Fruit fly (Drosophila melanogaster) ovary, adult (tissue): ENCODE measurements around the gene CG15927.

Source experiments
- CG17801 ChIP-seq: fragments of 200-800 bp; optimal IDR thresholded peaks from 2 replicates; lab custom pipeline; 2019; ENCODE audit warnings: missing biosample characterization, mild to moderate bottlenecking, missing genetic modification characterization, moderate library complexity; ENCODE audit not compliant: partially characterized antibody

CG15927 gene

DNA sequence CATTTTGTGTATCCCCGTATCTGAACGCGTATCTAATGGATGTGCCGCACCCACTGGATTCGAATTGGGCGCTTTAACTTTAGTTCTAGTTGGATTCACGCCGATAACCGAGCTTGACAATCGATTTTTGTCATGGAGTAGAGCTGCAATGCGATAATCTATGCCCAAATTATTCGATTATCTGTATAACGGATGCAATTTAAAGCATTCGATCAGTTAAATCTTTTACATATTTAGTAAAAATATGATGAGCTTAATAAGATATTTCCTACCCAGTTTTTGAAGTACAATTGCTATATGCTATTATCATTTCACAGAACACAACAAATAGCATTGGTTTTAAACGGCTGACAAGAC lies 12.7 kb downstream of the CG15927 start:
- TF ChIP-seq CG17801 (GFP tag; lab: Kevin White, UChicago): no peak

DNA sequence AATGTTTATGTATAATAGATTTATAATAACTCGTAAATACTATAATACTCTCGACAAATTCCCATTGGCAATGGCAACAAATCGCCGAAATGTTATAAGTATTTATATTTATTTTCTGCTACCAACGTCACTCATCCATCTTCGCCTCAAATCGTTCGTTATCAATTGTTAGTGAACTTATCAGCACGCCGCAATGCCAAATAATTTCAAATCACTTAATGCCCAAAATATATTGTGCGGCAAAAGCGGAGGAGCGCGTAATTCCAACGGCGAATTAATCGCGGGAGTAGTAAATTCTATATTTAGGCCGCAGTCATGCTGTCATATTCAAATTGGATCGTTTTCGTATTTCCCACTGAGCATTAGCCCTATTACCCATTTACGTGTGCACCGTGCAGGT lies 14.6 kb downstream of the CG15927 start:
- no peak for TF ChIP-seq CG17801 (GFP tag; lab: Kevin White, UChicago)

DNA sequence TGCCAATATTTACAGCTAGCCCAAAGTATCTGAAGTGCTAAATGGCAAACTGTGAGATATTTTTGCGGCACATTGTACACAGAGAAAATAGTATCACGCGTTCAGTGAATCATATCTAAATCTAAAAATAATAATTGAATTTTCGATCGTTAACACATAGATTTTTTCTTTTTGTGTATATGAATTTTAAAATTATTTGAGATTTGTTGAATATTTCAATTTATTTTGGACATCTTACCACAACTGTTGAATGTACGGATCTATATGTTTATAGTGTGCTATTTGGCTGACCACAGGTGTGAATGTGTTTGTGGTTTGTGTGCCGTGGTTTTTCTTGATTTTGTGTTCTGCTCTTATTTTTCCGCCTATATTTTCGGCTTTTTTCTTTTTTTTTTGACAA lies 15.2 kb downstream of the CG15927 start:
- peak; percentile 5 for TF ChIP-seq CG17801 (GFP tag; lab: Kevin White, UChicago)

DNA sequence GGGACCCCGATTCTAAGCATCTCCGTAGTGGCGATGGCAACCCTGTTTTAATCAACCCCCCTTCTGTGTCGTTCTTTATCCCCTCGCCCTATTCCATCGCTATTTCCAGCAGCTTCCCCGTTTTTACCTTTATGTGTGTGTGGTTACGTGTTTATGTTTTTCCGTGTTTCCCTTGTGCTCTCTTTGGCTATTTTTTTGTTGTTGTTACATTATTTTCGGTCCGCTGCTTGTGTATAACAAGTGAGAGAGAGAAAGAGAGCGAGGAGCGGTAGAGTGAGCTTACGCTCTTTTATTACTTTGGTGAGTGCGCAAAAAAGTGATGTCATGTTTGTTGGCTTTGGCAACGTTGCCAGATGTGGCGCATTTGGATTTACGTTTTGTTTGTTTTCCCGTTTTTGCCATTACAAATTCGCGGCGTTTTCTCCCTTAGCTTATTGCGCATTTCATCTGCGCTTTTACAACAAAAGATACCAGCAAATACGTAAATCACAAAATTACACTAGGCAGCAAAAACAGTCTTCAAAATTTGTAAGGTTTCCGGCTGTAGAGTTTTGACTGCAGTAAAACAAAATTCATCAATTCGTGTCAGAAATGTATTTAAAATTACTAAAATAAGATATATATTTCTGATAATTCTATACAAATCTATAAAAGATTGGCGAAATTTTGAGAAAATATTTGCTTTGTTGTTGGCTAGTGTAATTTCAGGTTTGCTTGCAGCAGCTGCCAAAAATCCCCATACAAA lies 15.8 kb downstream of the CG15927 start:
- TF ChIP-seq CG17801 (GFP tag; lab: Kevin White, UChicago): peak; percentile 34

DNA sequence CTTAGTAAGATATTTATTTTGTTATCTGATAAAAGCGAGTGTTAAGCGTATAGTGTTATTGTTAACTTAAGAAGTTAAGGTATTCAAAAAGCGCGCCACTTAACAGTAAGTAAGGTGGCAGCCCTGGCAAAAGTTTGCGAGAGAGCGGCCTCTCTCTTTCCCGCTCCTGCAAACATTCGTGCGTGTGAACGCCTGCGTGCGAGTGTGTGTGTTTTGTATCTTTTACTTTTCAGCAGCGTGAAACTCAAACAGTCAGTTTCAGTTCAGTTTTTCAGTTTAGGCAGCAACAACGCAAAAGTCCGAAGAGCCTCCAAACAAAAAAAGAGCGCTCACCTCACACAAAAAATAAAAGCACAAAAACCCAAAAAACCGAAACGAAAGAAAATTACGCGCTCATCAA lies 16.9 kb downstream of the CG15927 start:
- TF ChIP-seq CG17801 (GFP tag; lab: Kevin White, UChicago): no peak

DNA sequence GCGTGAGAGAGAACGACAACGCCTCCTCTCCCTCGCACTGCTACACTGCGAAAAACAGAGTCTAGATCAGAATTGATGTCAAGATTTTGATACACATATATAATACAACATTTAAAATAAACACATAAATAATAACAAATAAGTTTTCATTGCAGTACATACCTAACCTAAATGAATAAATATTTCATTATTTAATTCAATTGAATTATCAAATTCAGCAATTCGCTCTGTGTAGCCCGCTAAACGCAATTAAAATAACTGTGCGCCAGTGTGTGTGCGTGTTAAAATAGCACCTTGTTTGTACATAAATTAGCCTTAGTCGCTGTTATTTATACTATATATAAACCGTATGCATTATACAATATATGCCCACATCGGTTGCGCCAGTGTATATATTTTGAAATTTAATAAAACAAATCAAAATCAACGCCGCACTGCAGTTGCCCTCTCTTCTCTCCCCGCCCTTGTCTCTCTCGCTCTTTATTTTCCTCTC lies 17.8 kb downstream of the CG15927 start:
- TF ChIP-seq CG17801 (GFP tag; lab: Kevin White, UChicago): peak; percentile 98

DNA sequence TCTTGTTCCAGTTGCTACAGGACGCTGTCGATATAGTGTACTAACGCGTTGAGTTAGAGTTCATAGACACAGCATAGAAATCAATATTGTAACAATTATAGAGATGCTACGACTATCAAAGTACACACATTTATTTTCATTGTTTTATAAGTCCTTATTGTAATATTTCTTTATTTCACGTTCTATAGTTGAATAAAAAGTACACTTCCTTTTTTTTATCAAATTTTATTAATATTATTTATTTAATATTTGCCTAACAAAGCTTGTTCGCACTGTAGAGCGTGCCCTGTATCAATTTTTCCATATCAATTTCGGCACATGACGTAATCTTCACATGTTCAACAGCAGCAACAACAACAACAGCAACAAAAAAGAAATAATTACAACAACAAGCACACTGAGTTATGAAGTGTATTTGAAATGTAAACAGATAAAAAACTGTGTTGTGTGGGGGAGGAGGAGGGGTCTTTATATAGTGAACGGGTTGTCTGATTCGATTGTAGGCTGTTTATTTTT lies 19.5 kb downstream of the CG15927 start:
- TF ChIP-seq CG17801 (GFP tag; lab: Kevin White, UChicago): peak; percentile 46

DNA sequence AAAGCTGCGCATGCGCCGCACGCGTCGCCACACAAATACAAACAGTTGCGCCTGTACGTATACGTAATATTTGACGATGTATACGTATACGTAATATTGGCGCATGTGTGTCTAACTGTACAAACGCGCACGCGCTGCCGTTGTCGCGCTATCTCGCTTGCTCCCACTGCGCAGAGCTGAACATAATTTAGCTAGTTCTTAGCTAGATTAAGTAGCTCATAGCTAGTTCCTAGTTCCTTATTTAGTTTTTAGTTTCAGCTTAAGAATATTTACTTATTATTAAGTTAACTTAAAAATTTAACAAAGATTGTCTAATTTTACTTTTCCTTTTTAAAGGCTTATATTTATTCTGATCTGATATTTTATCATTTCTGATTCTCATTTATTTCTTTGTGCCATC lies 25.8 kb downstream of the CG15927 start:
- TF ChIP-seq CG17801 (GFP tag; lab: Kevin White, UChicago): no peak

DNA sequence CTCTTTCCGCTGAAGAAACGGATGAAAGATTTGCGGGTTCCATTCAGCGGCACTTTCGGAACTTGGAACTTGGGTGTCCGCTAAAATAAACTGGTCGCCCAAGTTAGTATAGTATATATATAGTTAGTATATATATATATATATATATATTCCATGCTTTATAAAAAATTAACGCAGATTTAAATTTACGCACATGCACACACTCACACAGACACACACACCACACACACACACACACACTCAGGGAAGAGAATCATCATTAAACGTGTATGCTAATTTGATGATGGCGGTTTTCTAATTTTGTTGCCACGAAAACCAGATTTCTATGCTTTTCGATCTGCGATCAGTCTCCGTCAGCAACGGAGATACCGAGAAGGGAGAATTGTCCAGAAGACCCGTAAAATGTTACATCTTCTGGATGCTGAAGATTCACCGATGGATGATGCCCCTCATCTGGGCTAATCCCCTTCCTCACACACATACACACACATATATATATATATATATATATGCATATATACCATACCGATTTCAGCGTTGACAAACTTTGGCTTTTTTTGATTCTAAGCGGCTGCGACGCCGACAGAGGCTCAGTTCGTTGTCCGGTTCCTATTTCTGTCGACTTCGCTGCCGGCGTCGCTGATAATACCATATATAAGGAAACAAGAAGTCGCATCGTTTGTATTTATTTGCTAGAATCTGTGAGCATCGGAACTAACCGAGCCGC lies 31.9 kb downstream of the CG15927 start, which contains the start of gene Cpr11A:
Cpr11A (plus strand) TSS at position 677 of the 727 bp plus-strand sequence.
- no peak for TF ChIP-seq CG17801 (GFP tag; lab: Kevin White, UChicago)

DNA sequence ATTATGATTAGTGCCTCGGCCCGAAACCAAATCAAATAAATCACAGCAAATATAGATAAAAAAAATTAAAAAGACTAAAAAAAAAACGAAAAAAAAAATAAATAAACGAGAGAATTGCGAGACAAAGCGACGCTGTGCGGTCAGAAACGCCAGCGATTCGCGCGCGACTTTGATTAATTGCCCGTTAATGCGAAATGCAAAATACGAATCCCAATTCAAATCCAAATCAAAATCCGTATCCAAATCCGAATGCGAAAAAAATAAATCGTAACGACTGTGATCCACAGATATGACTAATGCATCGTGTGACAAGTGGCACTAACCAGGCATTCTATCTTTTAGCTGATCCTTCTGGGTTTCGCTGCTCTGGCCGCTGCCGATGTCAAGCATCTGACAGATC lies 33.0 kb downstream of the CG15927 start:
- no peak for TF ChIP-seq CG17801 (GFP tag; lab: Kevin White, UChicago)

DNA sequence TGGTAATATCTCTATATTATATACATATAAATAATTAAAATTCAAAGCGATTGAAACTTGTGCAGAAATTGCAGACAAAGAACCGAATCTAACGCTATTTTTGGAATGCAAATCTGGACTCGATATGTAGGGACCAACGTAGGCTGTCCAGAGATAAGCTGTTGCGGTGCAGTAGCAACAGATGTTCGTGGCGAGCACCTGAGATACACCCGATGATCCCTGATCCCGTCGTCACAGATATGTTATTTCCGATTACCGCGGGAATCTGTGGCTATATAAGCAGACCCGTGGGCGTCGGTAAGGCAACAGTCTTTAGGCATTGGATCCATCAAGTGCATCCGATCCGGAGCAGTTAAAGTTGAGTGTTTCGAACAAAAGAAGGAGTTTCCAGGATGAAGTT lies 35.5 kb downstream of the CG15927 start, which contains the start of gene Lsp1alpha:
Lsp1alpha (plus strand) TSS at position 301 of the 400 bp plus-strand sequence.
- TF ChIP-seq CG17801 (GFP tag; lab: Kevin White, UChicago): no peak

DNA sequence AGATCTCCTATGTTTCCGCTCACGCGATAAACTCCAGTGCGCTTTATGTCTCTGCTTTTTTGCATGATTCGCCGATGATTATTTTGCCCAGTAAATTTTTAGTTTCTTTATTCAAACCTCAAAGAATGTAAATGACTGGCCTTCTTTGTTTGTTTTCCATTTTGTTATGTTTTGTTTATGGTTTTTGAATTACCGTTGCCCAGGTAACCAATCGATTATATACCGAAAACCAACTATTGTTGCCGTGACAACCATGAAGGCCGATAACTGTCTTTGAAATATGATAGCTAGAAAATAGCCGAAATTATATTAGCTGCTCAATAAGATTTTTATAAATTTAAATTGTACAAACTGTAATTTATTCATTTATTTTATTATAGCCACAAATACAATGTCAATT lies 42.0 kb downstream of the CG15927 start, which contains the start of gene Mks1:
Mks1 (minus strand) TSS at position 101 of the 400 bp plus-strand sequence.
- no peak for TF ChIP-seq CG17801 (GFP tag; lab: Kevin White, UChicago)

DNA sequence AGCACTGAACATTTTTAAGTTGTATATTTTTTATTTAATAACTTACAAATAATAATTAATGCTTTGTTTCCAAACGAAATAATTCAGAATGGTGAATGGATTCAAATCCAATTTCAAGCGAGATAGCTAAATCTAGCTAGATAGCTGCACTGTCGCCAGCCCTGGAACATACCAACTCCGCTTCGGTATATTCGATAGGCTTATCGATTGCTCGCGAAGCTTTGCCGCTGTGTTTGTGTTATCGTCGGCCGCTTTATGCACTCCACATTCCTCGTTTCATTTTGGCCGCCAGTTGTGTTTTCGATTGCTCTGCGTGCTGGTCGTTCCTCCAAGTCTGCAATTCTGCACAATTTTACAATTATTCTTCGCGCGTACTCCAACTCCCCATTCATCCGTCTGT lies 42.4 kb downstream of the CG15927 start, which contains the start of gene mdu:
mdu (plus strand) TSS at position 259 of the 400 bp plus-strand sequence.
- TF ChIP-seq CG17801 (GFP tag; lab: Kevin White, UChicago): no peak

DNA sequence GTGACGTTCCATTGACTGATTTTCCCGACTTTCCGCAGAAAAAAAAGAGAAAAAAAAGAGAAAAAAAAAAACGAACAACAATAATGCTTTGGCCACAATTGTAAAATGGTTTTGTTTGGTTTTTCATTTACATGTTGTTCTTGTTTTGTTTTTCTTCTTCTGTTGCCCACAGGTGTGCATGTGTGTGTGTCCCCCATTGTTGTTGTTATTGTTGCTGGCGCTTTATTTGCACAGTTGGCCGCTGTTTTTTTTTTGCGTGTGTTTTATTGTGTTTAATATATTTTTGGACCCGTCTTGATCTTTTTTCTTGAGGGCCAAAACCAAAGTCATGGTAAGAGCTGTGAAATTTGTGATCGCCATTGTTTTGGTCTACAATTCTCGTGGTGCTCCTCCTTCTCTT lies 43.6 kb downstream of the CG15927 start:
- TF ChIP-seq CG17801 (GFP tag; lab: Kevin White, UChicago): peak; percentile 77
